Worm (Caenorhabditis elegans): ENCODE data around the gene mrps-17.

Gene mrps-17

ce11 chrIII:6402346-6402745 is 29.3 kb downstream of the mrps-17 start:
- no peak for TF ChIP-seq tra-4 (tag; optimal IDR thresholded peaks at IDR 0.05)
- TF ChIP-seq ets-7 (tag; optimal IDR thresholded peaks at IDR 0.05): no peak
- no peak for TF ChIP-seq aly-1 (tag; optimal IDR thresholded peaks at IDR 0.05)
- no peak for TF ChIP-seq tbx-37 (GFP tag; conservative IDR thresholded peaks at IDR 0.05)
- TF ChIP-seq ama-1 (optimal IDR thresholded peaks at IDR 0.05): no peak
- no peak for TF ChIP-seq tbx-11 (GFP tag; IDR thresholded peaks at IDR 0.05)
- no peak for TF ChIP-seq pes-1 (GFP tag; IDR thresholded peaks at IDR 0.05)
- TF ChIP-seq F13C5.2 (tag; optimal IDR thresholded peaks at IDR 0.05): no peak
- no peak for TF ChIP-seq sea-1 (GFP tag; conservative IDR thresholded peaks at IDR 0.05)
- no peak for TF ChIP-seq hmg-4 (GFP tag; optimal IDR thresholded peaks at IDR 0.05)
- no peak for TF ChIP-seq scrt-1 (GFP tag; IDR thresholded peaks at IDR 0.05)
- no peak for TF ChIP-seq flt-1 (GFP tag; IDR thresholded peaks at IDR 0.05)
- no peak for TF ChIP-seq hmbx-1 (tag; optimal IDR thresholded peaks at IDR 0.05)
- TF ChIP-seq ceh-13 (GFP tag; optimal IDR thresholded peaks at IDR 0.05): no peak
- no peak for TF ChIP-seq B0310.2 (tag; optimal IDR thresholded peaks at IDR 0.05)
- TF ChIP-seq hnd-1 (tag; optimal IDR thresholded peaks at IDR 0.05): no peak
- TF ChIP-seq ceh-36 (tag; optimal IDR thresholded peaks at IDR 0.05): no peak

ce11 chrIII:6399424-6399823 is 32.2 kb downstream of the mrps-17 start:
- no peak for TF ChIP-seq tra-4 (tag; optimal IDR thresholded peaks at IDR 0.05)
- TF ChIP-seq sea-1 (GFP tag; conservative IDR thresholded peaks at IDR 0.05): no peak
- TF ChIP-seq hmg-4 (GFP tag; optimal IDR thresholded peaks at IDR 0.05): no peak
- TF ChIP-seq pes-1 (GFP tag; IDR thresholded peaks at IDR 0.05): no peak
- TF ChIP-seq hnd-1 (tag; optimal IDR thresholded peaks at IDR 0.05): no peak
- TF ChIP-seq scrt-1 (GFP tag; IDR thresholded peaks at IDR 0.05): no peak
- no peak for TF ChIP-seq F13C5.2 (tag; optimal IDR thresholded peaks at IDR 0.05)
- no peak for TF ChIP-seq ceh-36 (tag; optimal IDR thresholded peaks at IDR 0.05)
- TF ChIP-seq tbx-11 (GFP tag; IDR thresholded peaks at IDR 0.05): no peak
- no peak for TF ChIP-seq ets-7 (tag; optimal IDR thresholded peaks at IDR 0.05)
- TF ChIP-seq ceh-13 (GFP tag; optimal IDR thresholded peaks at IDR 0.05): no peak
- no peak for TF ChIP-seq ama-1 (optimal IDR thresholded peaks at IDR 0.05)
- no peak for TF ChIP-seq tbx-37 (GFP tag; conservative IDR thresholded peaks at IDR 0.05)
- TF ChIP-seq hmbx-1 (tag; optimal IDR thresholded peaks at IDR 0.05): no peak
- TF ChIP-seq B0310.2 (tag; optimal IDR thresholded peaks at IDR 0.05): no peak
- no peak for TF ChIP-seq flt-1 (GFP tag; IDR thresholded peaks at IDR 0.05)
- TF ChIP-seq aly-1 (tag; optimal IDR thresholded peaks at IDR 0.05): no peak

ce11 chrIII:6398124-6398523 is 33.5 kb downstream of the mrps-17 start:
- TF ChIP-seq aly-1 (tag; optimal IDR thresholded peaks at IDR 0.05): no peak
- no peak for TF ChIP-seq ceh-36 (tag; optimal IDR thresholded peaks at IDR 0.05)
- TF ChIP-seq tra-4 (tag; optimal IDR thresholded peaks at IDR 0.05): no peak
- TF ChIP-seq hnd-1 (tag; optimal IDR thresholded peaks at IDR 0.05): no peak
- TF ChIP-seq scrt-1 (GFP tag; IDR thresholded peaks at IDR 0.05): no peak
- no peak for TF ChIP-seq tbx-11 (GFP tag; IDR thresholded peaks at IDR 0.05)
- no peak for TF ChIP-seq hmbx-1 (tag; optimal IDR thresholded peaks at IDR 0.05)

DNA sequence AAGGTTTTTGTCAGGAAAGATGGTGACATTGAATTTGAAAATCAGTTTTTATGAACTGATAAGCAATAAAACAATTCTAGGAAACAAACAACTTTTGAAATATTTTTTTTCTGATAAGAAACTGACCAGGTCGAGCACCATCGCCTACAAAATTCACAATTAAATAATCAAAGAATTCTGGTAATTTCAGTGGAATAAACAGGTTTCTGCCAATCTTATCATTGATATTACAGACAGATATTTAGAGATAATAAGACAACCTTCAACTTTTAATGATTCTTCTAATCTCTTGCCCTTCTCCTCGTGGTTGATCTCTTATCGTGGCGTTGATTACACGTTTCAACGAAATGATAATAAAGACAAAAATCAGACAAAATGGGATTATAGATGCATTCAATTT is 35.2 kb downstream of the mrps-17 start:
- no peak for TF ChIP-seq F13C5.2 (tag; optimal IDR thresholded peaks at IDR 0.05)
- TF ChIP-seq ceh-13 (GFP tag; optimal IDR thresholded peaks at IDR 0.05): no peak
- TF ChIP-seq ets-7 (tag; optimal IDR thresholded peaks at IDR 0.05): no peak
- TF ChIP-seq flt-1 (GFP tag; IDR thresholded peaks at IDR 0.05): no peak
- TF ChIP-seq pes-1 (GFP tag; IDR thresholded peaks at IDR 0.05): no peak
- TF ChIP-seq B0310.2 (tag; optimal IDR thresholded peaks at IDR 0.05): no peak
- TF ChIP-seq tbx-11 (GFP tag; IDR thresholded peaks at IDR 0.05): no peak
- TF ChIP-seq hmbx-1 (tag; optimal IDR thresholded peaks at IDR 0.05): no peak
- TF ChIP-seq tbx-37 (GFP tag; conservative IDR thresholded peaks at IDR 0.05): no peak
- TF ChIP-seq hnd-1 (tag; optimal IDR thresholded peaks at IDR 0.05): no peak
- no peak for TF ChIP-seq aly-1 (tag; optimal IDR thresholded peaks at IDR 0.05)

DNA sequence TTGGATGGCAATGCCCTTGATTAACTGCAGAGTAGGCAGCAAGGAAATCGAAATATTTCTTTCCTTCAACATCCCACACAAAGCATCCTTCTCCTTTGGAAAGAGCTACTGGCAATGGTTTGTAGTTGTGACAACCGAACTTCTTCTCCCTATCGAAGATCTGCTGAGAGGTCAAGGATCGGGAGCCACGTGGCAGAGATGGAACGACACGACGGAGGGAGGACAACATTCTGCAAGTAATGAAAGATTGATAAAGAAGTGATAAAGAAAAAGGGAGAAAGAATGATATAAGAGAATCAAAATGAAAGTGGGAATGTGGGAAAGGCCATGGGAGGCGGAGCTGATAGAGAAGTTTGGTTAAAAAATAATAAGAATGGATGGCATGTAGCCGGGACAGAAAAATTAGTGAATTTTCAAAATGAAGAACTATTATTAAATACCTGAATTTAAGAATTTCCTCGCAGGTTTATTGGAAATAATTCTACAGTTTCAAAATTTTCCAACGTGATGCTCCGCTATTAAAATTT is 35.8 kb downstream of the mrps-17 start, which contains the start of gene oatr-1:
Gene oatr-1, minus strand, starts transcription at position 477 of the 527 bp plus-strand sequence.
- TF ChIP-seq hmg-4 (GFP tag; optimal IDR thresholded peaks at IDR 0.05): no peak
- TF ChIP-seq tra-4 (tag; optimal IDR thresholded peaks at IDR 0.05): no peak
- TF ChIP-seq sea-1 (GFP tag; conservative IDR thresholded peaks at IDR 0.05): no peak
- TF ChIP-seq F13C5.2 (tag; optimal IDR thresholded peaks at IDR 0.05): no peak
- no peak for TF ChIP-seq tbx-37 (GFP tag; conservative IDR thresholded peaks at IDR 0.05)
- TF ChIP-seq aly-1 (tag; optimal IDR thresholded peaks at IDR 0.05): no peak
- TF ChIP-seq ets-7 (tag; optimal IDR thresholded peaks at IDR 0.05): no peak
- no peak for TF ChIP-seq hnd-1 (tag; optimal IDR thresholded peaks at IDR 0.05)

DNA sequence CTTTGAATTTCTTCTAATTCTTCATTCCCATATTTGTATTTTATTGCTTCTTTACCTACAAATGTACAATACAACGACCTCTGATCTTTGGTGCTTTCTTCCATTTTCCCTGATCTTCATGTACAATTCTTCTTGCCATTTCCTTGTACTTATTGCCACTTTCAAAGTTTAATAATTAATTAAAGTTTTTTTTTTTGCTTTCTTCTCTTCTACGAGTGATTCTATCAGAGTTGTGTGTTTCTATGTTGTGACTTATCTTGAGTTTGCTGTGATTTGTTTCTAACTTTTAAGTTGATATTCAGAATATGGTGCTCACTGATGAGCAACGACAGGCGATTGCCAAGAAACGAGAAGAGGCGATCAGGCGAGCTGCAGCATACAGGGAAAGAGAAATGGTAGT is 41.0 kb downstream of the mrps-17 start, which contains the start of gene smrc-1:
Gene smrc-1, plus strand, starts transcription at position 301 of the 400 bp plus-strand sequence.
- TF ChIP-seq ceh-13 (GFP tag; optimal IDR thresholded peaks at IDR 0.05): no peak
- no peak for TF ChIP-seq hmbx-1 (tag; optimal IDR thresholded peaks at IDR 0.05)
- TF ChIP-seq ceh-36 (tag; optimal IDR thresholded peaks at IDR 0.05): no peak
- TF ChIP-seq ets-7 (tag; optimal IDR thresholded peaks at IDR 0.05): no peak
- no peak for TF ChIP-seq F13C5.2 (tag; optimal IDR thresholded peaks at IDR 0.05)
- TF ChIP-seq aly-1 (tag; optimal IDR thresholded peaks at IDR 0.05): no peak
- TF ChIP-seq pes-1 (GFP tag; IDR thresholded peaks at IDR 0.05): no peak
- TF ChIP-seq tbx-37 (GFP tag; conservative IDR thresholded peaks at IDR 0.05): no peak

ce11 chrIII:6389533-6389932 is 42.1 kb downstream of the mrps-17 start, which contains the start of gene C16A3.2:
C16A3.2 (plus strand) TSS chrIII:6389833.
- no peak for TF ChIP-seq hmg-4 (GFP tag; optimal IDR thresholded peaks at IDR 0.05)
- TF ChIP-seq tbx-11 (GFP tag; IDR thresholded peaks at IDR 0.05): no peak
- no peak for TF ChIP-seq F13C5.2 (tag; optimal IDR thresholded peaks at IDR 0.05)
- TF ChIP-seq pes-1 (GFP tag; IDR thresholded peaks at IDR 0.05): no peak
- no peak for TF ChIP-seq ceh-13 (GFP tag; optimal IDR thresholded peaks at IDR 0.05)
- no peak for TF ChIP-seq hnd-1 (tag; optimal IDR thresholded peaks at IDR 0.05)
- TF ChIP-seq flt-1 (GFP tag; IDR thresholded peaks at IDR 0.05): no peak
- no peak for TF ChIP-seq tra-4 (tag; optimal IDR thresholded peaks at IDR 0.05)
- no peak for TF ChIP-seq B0310.2 (tag; optimal IDR thresholded peaks at IDR 0.05)
- TF ChIP-seq hmbx-1 (tag; optimal IDR thresholded peaks at IDR 0.05): no peak
- no peak for TF ChIP-seq ets-7 (tag; optimal IDR thresholded peaks at IDR 0.05)
- TF ChIP-seq ceh-36 (tag; optimal IDR thresholded peaks at IDR 0.05): no peak
- no peak for TF ChIP-seq aly-1 (tag; optimal IDR thresholded peaks at IDR 0.05)
- no peak for TF ChIP-seq sea-1 (GFP tag; conservative IDR thresholded peaks at IDR 0.05)

Data from whole organism, early embryonic.